Fruit fly (Drosophila melanogaster): ENCODE measurements around the gene CG34112.

CG34112 gene

dm6 chr3R:4394654-4395581 is 859 bp upstream of the CG34112 start (continued):
- TF ChIP-seq Kr (GFP tag; optimal IDR thresholded peaks at IDR 0.05) = no peak
- TF ChIP-seq Atf6 (GFP tag; IDR thresholded peaks at IDR 0.05) = peak; percentile 95
- TF ChIP-seq HmgD (GFP tag; optimal IDR thresholded peaks at IDR 0.05) = peak; percentile 72
- TF ChIP-seq gcm (GFP tag; optimal IDR thresholded peaks at IDR 0.05) = peak; percentile 66
- no peak for TF ChIP-seq insv (GFP tag; optimal IDR thresholded peaks at IDR 0.05)
- TF ChIP-seq Dbx (GFP tag; IDR thresholded peaks at IDR 0.05) = peak; percentile 89
- peak; percentile 79 for TF ChIP-seq Atf-2 (GFP tag; optimal IDR thresholded peaks at IDR 0.05)
- peak; percentile 74 for TF ChIP-seq CG17568 (GFP tag; optimal IDR thresholded peaks at IDR 0.05)
- peak; percentile 69 for TF ChIP-seq jumu (GFP tag; optimal IDR thresholded peaks at IDR 0.05)
- peak; percentile 61; the same call in 1 of the 2 replicates for TF ChIP-seq CG10321 (GFP tag; IDR thresholded peaks at IDR 0.05)
- TF ChIP-seq Side (GFP tag; optimal IDR thresholded peaks at IDR 0.05) = peak; percentile 87
- TF ChIP-seq CG7357 (GFP tag; IDR thresholded peaks at IDR 0.05) = peak; percentile 79
- TF ChIP-seq CG2712 (tag; optimal IDR thresholded peaks at IDR 0.05) = peak; percentile 87
- peak; percentile 82 for TF ChIP-seq ab (GFP tag; optimal IDR thresholded peaks at IDR 0.05)
- TF ChIP-seq ttk (GFP tag; IDR thresholded peaks at IDR 0.05) = peak; percentile 85
- peak; percentile 89 for TF ChIP-seq grn (GFP tag; optimal IDR thresholded peaks at IDR 0.05)
- peak; percentile 54 for TF ChIP-seq CG14965 (GFP tag; optimal IDR thresholded peaks at IDR 0.05; ENCODE audit: borderline replicate concordance)
- peak; percentile 84 for TF ChIP-seq CG17829 (tag; optimal IDR thresholded peaks at IDR 0.05)
- TF ChIP-seq CG8290 (GFP tag; optimal IDR thresholded peaks at IDR 0.05) = no peak
- TF ChIP-seq CG8290 (tag; optimal IDR thresholded peaks at IDR 0.05) = peak in 1 of 2 experiments; percentile 97
- TF ChIP-seq crol (GFP tag; IDR thresholded peaks at IDR 0.05) = no peak
- TF ChIP-seq pita (GFP tag; optimal IDR thresholded peaks at IDR 0.05) = no peak
- TF ChIP-seq zfh1 (GFP tag; IDR thresholded peaks at IDR 0.05) = peak; percentile 87
- TF ChIP-seq CG13894 (tag; optimal IDR thresholded peaks at IDR 0.05) = peak; percentile 68
- TF ChIP-seq CG42726 (GFP tag; IDR thresholded peaks at IDR 0.05; ENCODE audit: partially characterized antibody) = no peak
- peak; percentile 87 for TF ChIP-seq CG3281 (GFP tag; optimal IDR thresholded peaks at IDR 0.05)
- peak; percentile 75 for TF ChIP-seq tin (GFP tag; optimal IDR thresholded peaks at IDR 0.05)
- TF ChIP-seq Tbp (GFP tag; optimal IDR thresholded peaks at IDR 0.05) = no peak
- TF ChIP-seq D19B (GFP tag; optimal IDR thresholded peaks at IDR 0.05) = peak; percentile 69
- no peak for TF ChIP-seq Lpt (GFP tag; optimal IDR thresholded peaks at IDR 0.05)
- peak; percentile 56 for TF ChIP-seq E2f2 (GFP tag; IDR thresholded peaks at IDR 0.05)
- TF ChIP-seq Bdp1 (GFP tag; optimal IDR thresholded peaks at IDR 0.05) = peak; percentile 68
- TF ChIP-seq hbn (GFP tag; IDR thresholded peaks at IDR 0.05; ENCODE audit: partially characterized antibody) = no peak
- peak; percentile 72 for TF ChIP-seq Ets97D (GFP tag; optimal IDR thresholded peaks at IDR 0.05)
- peak; percentile 82 for TF ChIP-seq CG9727 (GFP tag; optimal IDR thresholded peaks at IDR 0.05)
- TF ChIP-seq ERR (GFP tag; optimal IDR thresholded peaks at IDR 0.05) = peak; percentile 86
- TF ChIP-seq ara (GFP tag; IDR thresholded peaks at IDR 0.05) = peak; percentile 76; the same call in 1 of the 2 replicates
- TF ChIP-seq CG15601 (tag; optimal IDR thresholded peaks at IDR 0.05) = peak; percentile 75
- no peak for TF ChIP-seq Hr78 (GFP tag; optimal IDR thresholded peaks at IDR 0.05)
- TF ChIP-seq CG1832 (GFP tag; optimal IDR thresholded peaks at IDR 0.05) = no peak
- peak; percentile 92 for TF ChIP-seq CG14441 (GFP tag; IDR thresholded peaks at IDR 0.05)
- TF ChIP-seq phol (tag; optimal IDR thresholded peaks at IDR 0.05) = peak; percentile 86
- peak; percentile 88 to 90 for TF ChIP-seq bsh (GFP tag; optimal IDR thresholded peaks at IDR 0.05)
- peak; percentile 73 for TF ChIP-seq en (GFP tag; optimal IDR thresholded peaks at IDR 0.05)
- peak; percentile 96 for TF ChIP-seq row (GFP tag; IDR thresholded peaks at IDR 0.05)
- peak; percentile 17; the same call in 1 of the 2 replicates for TF ChIP-seq chm (GFP tag; IDR thresholded peaks at IDR 0.05)
- TF ChIP-seq Dfd (GFP tag; optimal IDR thresholded peaks at IDR 0.05) = no peak
- TF ChIP-seq Ravus (GFP tag; IDR thresholded peaks at IDR 0.05) = peak; percentile 56
- TF ChIP-seq Dip3 (GFP tag; optimal IDR thresholded peaks at IDR 0.05) = peak; percentile 92
